Fruit fly (Drosophila melanogaster): ENCODE data around the gene CG31087.

The CG31087 gene

DNA sequence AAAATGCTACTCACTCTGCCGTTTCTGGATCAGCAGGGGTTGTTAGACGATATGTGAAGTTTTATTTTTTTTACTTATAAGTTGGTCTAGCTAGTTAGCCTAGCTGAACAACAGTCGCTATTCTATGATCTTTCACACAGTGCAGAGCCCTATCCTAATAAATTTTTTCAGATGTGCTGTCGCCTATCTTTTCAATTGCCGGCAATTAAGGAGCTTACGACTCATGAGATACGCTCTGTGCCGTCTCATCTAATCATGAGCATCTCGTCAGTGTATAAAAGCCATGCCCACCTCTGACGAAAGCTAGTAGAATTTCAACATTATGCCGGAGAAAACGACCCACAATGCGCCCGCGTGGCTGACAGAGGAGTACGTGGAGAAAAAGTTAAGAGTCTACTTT lies 43.7 kb downstream of the CG31087 start, which contains the start of the genes CG11889 and CG11891:
TSS of gene CG11889 (plus strand) at position 301 of the 400 bp plus-strand sequence.
TSS of gene CG11891 (plus strand) at position 301 of the 400 bp plus-strand sequence.
- TF ChIP-seq Ets98B (GFP tag; IDR thresholded peaks at IDR 0.05) (no peak), D1 (tag; optimal IDR thresholded peaks at IDR 0.05) (no peak), CG13204 (GFP tag; optimal IDR thresholded peaks at IDR 0.05) (no peak), CG17806 (tag; optimal IDR thresholded peaks at IDR 0.05) (no peak), CG14655 (GFP tag; optimal IDR thresholded peaks at IDR 0.05) (no peak), Pif1A (GFP tag; optimal IDR thresholded peaks at IDR 0.05) (no peak), CG34367 (tag; optimal IDR thresholded peaks at IDR 0.05) (no peak), fd96Ca (GFP tag; IDR thresholded peaks at IDR 0.05) (no peak), CG8301 (tag; optimal IDR thresholded peaks at IDR 0.05) (no peak), rn (GFP tag; IDR thresholded peaks at IDR 0.05) (no peak), Pif1B (GFP tag; optimal IDR thresholded peaks at IDR 0.05) (no peak), EcR (GFP tag; optimal IDR thresholded peaks at IDR 0.05) (no peak), CG32121 (GFP tag; IDR thresholded peaks at IDR 0.05) (no peak)

DNA sequence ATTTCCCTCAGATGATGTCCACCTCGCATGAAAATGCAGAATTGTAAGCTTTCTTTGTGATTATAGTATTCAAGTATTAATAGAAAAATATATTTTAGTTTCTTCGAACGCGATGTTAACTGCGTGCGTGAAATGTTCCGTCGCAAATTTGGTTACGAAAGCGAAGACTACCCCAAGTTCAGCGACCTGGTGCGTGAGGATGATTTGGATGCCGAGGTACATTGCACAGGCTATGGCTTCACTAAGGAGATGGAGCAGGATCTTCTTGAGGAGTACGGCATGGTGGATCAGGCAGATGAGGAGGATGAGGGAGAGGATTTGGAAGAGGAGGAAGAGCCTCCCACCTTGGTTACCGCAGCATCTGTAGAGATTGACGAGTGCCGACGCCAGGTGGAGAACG lies 46.9 kb downstream of the CG31087 start:
- no peak for TF ChIP-seq CG32121 (GFP tag; IDR thresholded peaks at IDR 0.05)
- no peak for TF ChIP-seq CG10348 (GFP tag; IDR thresholded peaks at IDR 0.05)
- TF ChIP-seq Pif1A (GFP tag; optimal IDR thresholded peaks at IDR 0.05) = no peak
- no peak for TF ChIP-seq CG9948 (tag; optimal IDR thresholded peaks at IDR 0.05)
- no peak for TF ChIP-seq CG15710 (tag; optimal IDR thresholded peaks at IDR 0.05)
- no peak for TF ChIP-seq CG8159 (tag; optimal IDR thresholded peaks at IDR 0.05)
- no peak for TF ChIP-seq EcR (GFP tag; optimal IDR thresholded peaks at IDR 0.05)
- no peak for TF ChIP-seq CG14655 (GFP tag; optimal IDR thresholded peaks at IDR 0.05)
- no peak for TF ChIP-seq Ets98B (GFP tag; IDR thresholded peaks at IDR 0.05)
- no peak for TF ChIP-seq CG8301 (tag; optimal IDR thresholded peaks at IDR 0.05)
- TF ChIP-seq CG34367 (tag; optimal IDR thresholded peaks at IDR 0.05) = no peak
- TF ChIP-seq D1 (tag; optimal IDR thresholded peaks at IDR 0.05) = no peak
- no peak for TF ChIP-seq Pif1B (GFP tag; optimal IDR thresholded peaks at IDR 0.05)
- TF ChIP-seq gl (tag; optimal IDR thresholded peaks at IDR 0.05) = no peak
- TF ChIP-seq Snoo (tag; optimal IDR thresholded peaks at IDR 0.05) = no peak
- no peak for TF ChIP-seq CG17806 (tag; optimal IDR thresholded peaks at IDR 0.05)
- TF ChIP-seq fd96Ca (GFP tag; IDR thresholded peaks at IDR 0.05) = no peak
- TF ChIP-seq CG13204 (GFP tag; optimal IDR thresholded peaks at IDR 0.05) = no peak
- TF ChIP-seq CG4496 (GFP tag; IDR thresholded peaks at IDR 0.05) = no peak
- TF ChIP-seq rn (GFP tag; IDR thresholded peaks at IDR 0.05) = no peak

- TF ChIP-seq gl (tag; optimal IDR thresholded peaks at IDR 0.05) (no peak), CG12605 (GFP tag; IDR thresholded peaks at IDR 0.05) (peak; percentile 51; the same call in 1 of the 2 replicates), fd96Ca (GFP tag; IDR thresholded peaks at IDR 0.05) (no peak), rn (GFP tag; IDR thresholded peaks at IDR 0.05) (no peak)
Measured at dm6 chr3R:25265589-25266201, 47.9 kb downstream of the CG31087 start, which contains the start of the genes GlnRS and RIOK2. Gene GlnRS (minus strand): TSS chr3R:25265721. Gene RIOK2 (plus strand): TSS chr3R:25265844.

DNA sequence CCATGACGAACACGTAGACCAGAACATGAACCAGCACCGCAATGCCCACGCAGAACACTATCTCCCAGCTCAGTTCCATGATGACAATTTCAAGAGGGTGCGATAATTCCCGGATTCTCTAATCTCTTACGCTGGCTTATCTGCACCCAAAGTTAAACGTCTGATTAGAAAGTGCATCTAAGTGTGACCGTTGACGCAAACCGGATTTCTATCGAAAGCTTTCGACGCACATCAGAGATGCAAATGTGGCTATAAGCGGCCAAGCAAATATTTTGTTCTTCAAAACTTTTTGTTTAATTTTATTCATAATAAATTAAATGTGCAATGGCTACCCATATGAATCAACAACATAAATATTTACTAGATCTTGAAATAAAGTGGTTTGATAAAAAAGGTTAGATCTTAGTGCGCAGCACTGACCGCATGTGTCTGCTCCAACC lies 51.3 kb downstream of the CG31087 start, which contains the start of the genes Kdsr and CG11858:
TSS of gene Kdsr (minus strand) at position 177 of the 440 bp plus-strand sequence.
TSS of gene CG11858 (plus strand) at position 420 of the 440 bp plus-strand sequence.
- TF ChIP-seq CG34367 (tag; optimal IDR thresholded peaks at IDR 0.05) = peak; percentile 39
- peak; percentile 49 for TF ChIP-seq CG9948 (tag; optimal IDR thresholded peaks at IDR 0.05)
- peak; percentile 64; the same call in 2 of the 3 replicates for TF ChIP-seq fd96Ca (GFP tag; IDR thresholded peaks at IDR 0.05)
- TF ChIP-seq Ets98B (GFP tag; IDR thresholded peaks at IDR 0.05) = peak; percentile 62
- TF ChIP-seq CG4496 (GFP tag; IDR thresholded peaks at IDR 0.05) = peak; percentile 82
- peak; percentile 81 for TF ChIP-seq EcR (GFP tag; optimal IDR thresholded peaks at IDR 0.05)
- peak; percentile 34 for TF ChIP-seq Snoo (tag; optimal IDR thresholded peaks at IDR 0.05)
- no peak for TF ChIP-seq Pif1B (GFP tag; optimal IDR thresholded peaks at IDR 0.05)
- TF ChIP-seq CG32121 (GFP tag; IDR thresholded peaks at IDR 0.05) = peak; percentile 75
- TF ChIP-seq CG13204 (GFP tag; optimal IDR thresholded peaks at IDR 0.05) = no peak
- TF ChIP-seq CG10348 (GFP tag; IDR thresholded peaks at IDR 0.05) = peak; percentile 46; the same call in 1 of the 2 replicates
- peak; percentile 53 for TF ChIP-seq CG17806 (tag; optimal IDR thresholded peaks at IDR 0.05)
- no peak for TF ChIP-seq CG8159 (tag; optimal IDR thresholded peaks at IDR 0.05)
- TF ChIP-seq CG12605 (GFP tag; IDR thresholded peaks at IDR 0.05) = no peak
- TF ChIP-seq CG15710 (tag; optimal IDR thresholded peaks at IDR 0.05) = peak; percentile 48

Data from whole organism, pupa.